Fruit fly (Drosophila melanogaster): ENCODE results near the gene ND-SGDH.

DNA sequence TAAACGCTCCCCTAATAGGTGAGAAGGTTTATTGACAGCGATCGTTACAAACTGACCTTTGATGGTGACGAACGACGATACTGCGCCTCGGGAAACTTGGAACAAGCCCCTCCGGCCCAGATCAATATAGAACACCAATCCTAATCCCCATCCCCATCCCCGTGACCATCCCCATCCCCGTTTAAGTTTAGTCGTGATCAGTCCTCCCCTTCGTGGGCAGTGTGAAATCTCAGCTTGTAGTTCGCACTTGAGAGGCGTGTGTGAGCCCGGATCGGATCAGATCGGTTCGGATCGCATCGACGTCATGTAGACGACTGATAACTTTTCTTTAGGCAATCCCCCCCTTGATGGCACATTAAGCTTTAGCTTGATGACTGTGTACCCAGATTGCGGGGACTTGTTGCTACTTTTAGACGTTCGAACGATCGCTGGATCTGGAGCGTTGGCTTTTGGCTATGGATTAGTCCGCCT, 46.2 kb upstream of the ND-SGDH start, which contains the start of gene Miox:
- no peak for TF ChIP-seq lz (GFP tag; optimal IDR thresholded peaks at IDR 0.05)
- TF ChIP-seq CG16779 (tag; optimal IDR thresholded peaks at IDR 0.05): no peak
- TF ChIP-seq CG15336 (GFP tag; IDR thresholded peaks at IDR 0.05): no peak
- no peak for TF ChIP-seq CG3032 (tag; optimal IDR thresholded peaks at IDR 0.05)
- no peak for TF ChIP-seq acj6 (GFP tag; optimal IDR thresholded peaks at IDR 0.05)

Measured in whole organism, prepupa.